Fruit fly (Drosophila melanogaster): Measurements from ENCODE around the gene VhaAC39-2.
A peak's percentile ranks its signal among the peaks of the same experiment; 100 is the strongest.

The VhaAC39-2 gene

DNA sequence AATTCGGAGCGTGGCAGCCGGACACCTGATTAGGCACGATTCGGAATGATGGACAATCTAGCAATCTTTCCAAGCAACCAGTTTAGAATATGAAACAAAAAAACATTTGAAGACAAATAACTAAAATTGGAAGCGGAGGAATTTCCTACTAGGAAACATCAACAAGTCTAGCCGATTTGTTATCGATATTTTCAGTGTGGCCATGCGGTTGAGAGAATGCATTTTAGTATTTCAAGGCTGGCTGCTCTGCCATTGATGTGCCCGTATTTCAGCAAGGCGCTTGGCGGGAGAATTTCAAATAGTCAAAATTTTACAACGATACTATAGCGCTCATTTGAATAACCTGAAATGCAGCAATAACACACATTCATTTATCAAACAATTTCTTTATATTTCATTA is 31.3 kb downstream of the VhaAC39-2 start, which contains the start of gene CG31457 (continued):
- TF ChIP-seq onecut (GFP tag; IDR thresholded peaks at IDR 0.05) (no peak), CG11695 (GFP tag; IDR thresholded peaks at IDR 0.05) (no peak), CG10267 (tag; optimal IDR thresholded peaks at IDR 0.05) (peak; percentile 47), CG10274 (GFP tag; optimal IDR thresholded peaks at IDR 0.05) (no peak), abd-A (tag; optimal IDR thresholded peaks at IDR 0.05) (no peak), Dad (GFP tag; optimal IDR thresholded peaks at IDR 0.05) (no peak), Aef1 (GFP tag; IDR thresholded peaks at IDR 0.05) (no peak), CG10979 (tag; optimal IDR thresholded peaks at IDR 0.05) (no peak), salm (tag; optimal IDR thresholded peaks at IDR 0.05) (no peak), CG12769 (tag; optimal IDR thresholded peaks at IDR 0.05) (no peak), bbx (GFP tag; IDR thresholded peaks at IDR 0.05; ENCODE audit: partially characterized antibody) (peak; percentile 81), CG31224 (GFP tag; IDR thresholded peaks at IDR 0.05) (no peak), CG17328 (GFP tag; IDR thresholded peaks at IDR 0.05) (no peak), CG32772 (GFP tag; IDR thresholded peaks at IDR 0.05) (no peak), az2 (GFP tag; optimal IDR thresholded peaks at IDR 0.05) (no peak), CG9437 (GFP tag; optimal IDR thresholded peaks at IDR 0.05) (no peak), H2.0 (GFP tag; IDR thresholded peaks at IDR 0.05) (no peak), CG33557 (GFP tag; optimal IDR thresholded peaks at IDR 0.05) (no peak), cas (GFP tag; IDR thresholded peaks at IDR 0.05) (no peak), D19A (tag; optimal IDR thresholded peaks at IDR 0.05) (no peak), kah (GFP tag; optimal IDR thresholded peaks at IDR 0.05) (no peak), tll (GFP tag; optimal IDR thresholded peaks at IDR 0.05) (no peak), CG4404 (GFP tag; IDR thresholded peaks at IDR 0.05) (no peak), hth (optimal IDR thresholded peaks at IDR 0.05) (no peak), Bdp1 (GFP tag; optimal IDR thresholded peaks at IDR 0.05) (no peak), CG1792 (GFP tag; optimal IDR thresholded peaks at IDR 0.05) (no peak), Hr51 (GFP tag; optimal IDR thresholded peaks at IDR 0.05) (no peak), klu (GFP tag; IDR thresholded peaks at IDR 0.05) (no peak), pho (GFP tag; optimal IDR thresholded peaks at IDR 0.05) (no peak), tin (GFP tag; optimal IDR thresholded peaks at IDR 0.05) (no peak), Hmx (GFP tag; optimal IDR thresholded peaks at IDR 0.05) (no peak), CG12219 (GFP tag; optimal IDR thresholded peaks at IDR 0.05) (no peak), Drgx (GFP tag; IDR thresholded peaks at IDR 0.05) (no peak), ab (GFP tag; optimal IDR thresholded peaks at IDR 0.05) (no peak), NfI (GFP tag; optimal IDR thresholded peaks at IDR 0.05) (peak; percentile 15), CG4360 (GFP tag; IDR thresholded peaks at IDR 0.05) (no peak), ac (GFP tag; optimal IDR thresholded peaks at IDR 0.05) (no peak), CG3065 (GFP tag; optimal IDR thresholded peaks at IDR 0.05) (no peak), scrt (GFP tag; optimal IDR thresholded peaks at IDR 0.05) (peak; percentile 78), CG4282 (GFP tag; optimal IDR thresholded peaks at IDR 0.05) (no peak), CG7271 (tag; optimal IDR thresholded peaks at IDR 0.05) (no peak), CG9817 (tag; optimal IDR thresholded peaks at IDR 0.05) (no peak), CG18011 (GFP tag; optimal IDR thresholded peaks at IDR 0.05) (peak; percentile 94), CG12071 (GFP tag; optimal IDR thresholded peaks at IDR 0.05) (no peak), CG13624 (GFP tag; optimal IDR thresholded peaks at IDR 0.05) (no peak), chif (GFP tag; optimal IDR thresholded peaks at IDR 0.05) (no peak), CG34224 (GFP tag; IDR thresholded peaks at IDR 0.05; ENCODE audit: partially characterized antibody) (peak; percentile 83), nau (GFP tag; optimal IDR thresholded peaks at IDR 0.05) (no peak), CG12659 (GFP tag; optimal IDR thresholded peaks at IDR 0.05) (peak; percentile 45), CG18476 (GFP tag; optimal IDR thresholded peaks at IDR 0.05) (no peak), CG7928 (GFP tag; optimal IDR thresholded peaks at IDR 0.05) (no peak), Dip3 (GFP tag; optimal IDR thresholded peaks at IDR 0.05) (no peak)

Measured in whole organism, embryonic.